In the genomic region with DNA sequence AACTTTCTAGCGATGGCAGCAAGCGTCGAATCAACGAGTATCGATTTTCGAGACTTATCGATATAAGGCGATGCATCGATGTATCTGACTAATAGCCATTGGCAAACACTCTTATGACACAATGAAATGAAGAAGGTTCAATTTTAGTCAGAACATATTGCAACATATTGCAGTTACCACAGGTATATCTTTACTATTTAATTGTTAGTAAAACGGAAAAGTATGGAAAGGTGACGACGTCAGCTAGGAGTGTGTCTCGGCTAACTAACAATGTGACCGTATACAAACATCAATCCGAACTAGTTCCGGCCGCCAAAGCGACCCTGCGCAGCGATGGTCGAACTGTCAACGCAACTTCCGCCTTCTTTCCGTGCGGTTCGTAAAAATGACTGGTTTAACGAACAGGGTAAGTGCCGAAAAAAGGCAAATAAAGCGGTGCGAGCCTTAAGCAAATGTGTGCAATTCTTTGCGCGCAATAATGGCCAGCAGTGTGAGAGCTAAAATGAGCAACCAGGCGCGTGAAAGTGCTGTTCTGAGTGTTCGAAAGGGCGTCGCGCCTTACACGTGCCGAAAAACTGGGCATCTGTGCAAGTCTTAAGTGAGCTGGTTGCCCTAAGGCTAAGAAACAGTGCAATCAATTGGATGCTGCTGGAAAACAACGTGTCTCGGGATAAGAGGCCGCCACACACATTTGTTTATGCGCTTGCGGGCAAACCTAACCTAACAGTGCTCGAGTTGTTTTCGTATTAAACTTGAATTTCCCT, we compare ENCODE assay signal across 1 fruit fly cellular context.
TF ChIP-seq lines count a peak whose summit lies in the region.

A gene (minus strand): TSS at position 11 of the 764 bp plus-strand sequence.
A gene (minus strand): TSS at position 11 of the 764 bp plus-strand sequence.
A gene (plus strand): TSS at position 360 of the 764 bp plus-strand sequence.

TF ChIP-seq in whole organism, embryonic, 481 proteins besides CTCF, POLR2A, EP300 and RAD21 (continued from another document and continues in another):
- TF ChIP-seq sr (GFP tag; IDR thresholded peaks at IDR 0.05; lab: Robert Waterston, UW) (no peak), Hr78 (GFP tag; optimal IDR thresholded peaks at IDR 0.05; lab: Kevin White, UChicago) (peak in 1 of 2 experiments; percentile 52), CG43689 (GFP tag; IDR thresholded peaks at IDR 0.05; lab: Robert Waterston, UW) (no peak), luna (GFP tag; optimal IDR thresholded peaks at IDR 0.05; lab: Kevin White, UChicago) (peak; percentile 93), Doc3 (GFP tag; IDR thresholded peaks at IDR 0.05; lab: Robert Waterston, UW; ENCODE audit: partially characterized antibody) (no peak), Mes4 (GFP tag; optimal IDR thresholded peaks at IDR 0.05; lab: Kevin White, UChicago) (peak; percentile 98), Dll (GFP tag; IDR thresholded peaks at IDR 0.05; lab: Robert Waterston, UW; ENCODE audit: partially characterized antibody) (no peak), CG11398 (GFP tag; optimal IDR thresholded peaks at IDR 0.05; lab: Kevin White, UChicago) (peak; percentile 92), CG14441 (GFP tag; IDR thresholded peaks at IDR 0.05; lab: Robert Waterston, UW) (no peak), zfh2 (GFP tag; optimal IDR thresholded peaks at IDR 0.05; lab: Kevin White, UChicago) (peak; percentile 77), grau (tag; optimal IDR thresholded peaks at IDR 0.05; lab: Kevin White, UChicago) (peak; percentile 85), sqz (GFP tag; optimal IDR thresholded peaks at IDR 0.05; lab: Kevin White, UChicago) (peak; percentile 82), CG7556 (GFP tag; optimal IDR thresholded peaks at IDR 0.05; lab: Kevin White, UChicago) (peak; percentile 84), gsb (GFP tag; IDR thresholded peaks at IDR 0.05; lab: Robert Waterston, UW) (no peak), Bdp1 (GFP tag; optimal IDR thresholded peaks at IDR 0.05; lab: Kevin White, UChicago) (peak; percentile 88), Ptx1 (GFP tag; IDR thresholded peaks at IDR 0.05; lab: Robert Waterston, UW) (no peak), CG4360 (GFP tag; IDR thresholded peaks at IDR 0.05; lab: Robert Waterston, UW) (no peak), fd102C (GFP tag; optimal IDR thresholded peaks at IDR 0.05; lab: Kevin White, UChicago) (peak; percentile 87), ci (GFP tag; IDR thresholded peaks at IDR 0.05; lab: Robert Waterston, UW) (no peak), CG14710 (tag; optimal IDR thresholded peaks at IDR 0.05; lab: Kevin White, UChicago) (peak; percentile 95), dati (GFP tag; IDR thresholded peaks at IDR 0.05; lab: Robert Waterston, UW) (no peak), CG16863 (GFP tag; optimal IDR thresholded peaks at IDR 0.05; lab: Kevin White, UChicago) (peak; percentile 86), Sox100B (GFP tag; optimal IDR thresholded peaks at IDR 0.05; lab: Kevin White, UChicago) (peak; percentile 90), CG8290 (GFP tag; optimal IDR thresholded peaks at IDR 0.05; lab: Kevin White, UChicago) (peak; percentile 95), CG8290 (tag; optimal IDR thresholded peaks at IDR 0.05; lab: Kevin White, UChicago) (peak; percentile 88 to 97), CG30020 (tag; optimal IDR thresholded peaks at IDR 0.05; lab: Kevin White, UChicago) (peak; percentile 78), CG11456 (GFP tag; IDR thresholded peaks at IDR 0.05; lab: Robert Waterston, UW) (no peak), CG4820 (GFP tag; optimal IDR thresholded peaks at IDR 0.05; lab: Kevin White, UChicago) (peak; percentile 75), Camta (GFP tag; optimal IDR thresholded peaks at IDR 0.05; lab: Kevin White, UChicago) (peak; percentile 94), dm (GFP tag; optimal IDR thresholded peaks at IDR 0.05; lab: Kevin White, UChicago) (peak; percentile 97), CG4707 (GFP tag; optimal IDR thresholded peaks at IDR 0.05; lab: Kevin White, UChicago) (peak; percentile 93), CG10431 (GFP tag; optimal IDR thresholded peaks at IDR 0.05; lab: Kevin White, UChicago) (peak; percentile 92), ham (GFP tag; IDR thresholded peaks at IDR 0.05; lab: Robert Waterston, UW) (no peak), CG31388 (GFP tag; optimal IDR thresholded peaks at IDR 0.05; lab: Kevin White, UChicago) (no peak), Taf1 (GFP tag; IDR thresholded peaks at IDR 0.05; lab: Robert Waterston, UW) (no peak), Doc2 (GFP tag; IDR thresholded peaks at IDR 0.05; lab: Robert Waterston, UW) (no peak), Max (GFP tag; optimal IDR thresholded peaks at IDR 0.05; lab: Kevin White, UChicago) (peak; percentile 92), Trl (optimal IDR thresholded peaks at IDR 0.05; lab: Kevin White, UChicago) (no peak), Trl (GFP tag; optimal IDR thresholded peaks at IDR 0.05; lab: Kevin White, UChicago) (peak; percentile 94), z (GFP tag; IDR thresholded peaks at IDR 0.05; lab: Robert Waterston, UW) (no peak), CG32772 (GFP tag; IDR thresholded peaks at IDR 0.05; lab: Robert Waterston, UW) (no peak), Lim3 (GFP tag; IDR thresholded peaks at IDR 0.05; lab: Robert Waterston, UW) (no peak), lilli (GFP tag; optimal IDR thresholded peaks at IDR 0.05; lab: Kevin White, UChicago) (peak; percentile 87), seq (GFP tag; IDR thresholded peaks at IDR 0.05; lab: Robert Waterston, UW) (no peak), corto (GFP tag; optimal IDR thresholded peaks at IDR 0.05; lab: Kevin White, UChicago) (no peak), Atf6 (GFP tag; IDR thresholded peaks at IDR 0.05; lab: Robert Waterston, UW) (no peak), CG11560 (tag; IDR thresholded peaks at IDR 0.05; lab: Robert Waterston, UW) (no peak), tgo (GFP tag; IDR thresholded peaks at IDR 0.05; lab: Robert Waterston, UW) (no peak), bab2 (GFP tag; optimal IDR thresholded peaks at IDR 0.05; lab: Kevin White, UChicago) (peak; percentile 77), CG15073 (GFP tag; optimal IDR thresholded peaks at IDR 0.05; lab: Kevin White, UChicago) (no peak), CG7271 (tag; optimal IDR thresholded peaks at IDR 0.05; lab: Kevin White, UChicago) (peak; percentile 97), fd64A (GFP tag; optimal IDR thresholded peaks at IDR 0.05; lab: Kevin White, UChicago) (peak; percentile 95), zen2 (GFP tag; IDR thresholded peaks at IDR 0.05; lab: Robert Waterston, UW; ENCODE audit: partially characterized antibody) (no peak), Dp (GFP tag; optimal IDR thresholded peaks at IDR 0.05; lab: Kevin White, UChicago) (peak; percentile 69), jigr1 (GFP tag; IDR thresholded peaks at IDR 0.05; lab: Robert Waterston, UW) (no peak), tup (GFP tag; optimal IDR thresholded peaks at IDR 0.05; lab: Kevin White, UChicago) (peak; percentile 74), H2.0 (GFP tag; IDR thresholded peaks at IDR 0.05; lab: Robert Waterston, UW) (no peak), peb (GFP tag; IDR thresholded peaks at IDR 0.05; lab: Robert Waterston, UW) (no peak), cg (GFP tag; optimal IDR thresholded peaks at IDR 0.05; lab: Kevin White, UChicago) (no peak), CG11504 (tag; optimal IDR thresholded peaks at IDR 0.05; lab: Kevin White, UChicago) (no peak), CG5180 (GFP tag; optimal IDR thresholded peaks at IDR 0.05; lab: Kevin White, UChicago) (peak; percentile 82), repo (GFP tag; optimal IDR thresholded peaks at IDR 0.05; lab: Kevin White, UChicago) (peak; percentile 81), Gug (GFP tag; IDR thresholded peaks at IDR 0.05; lab: Robert Waterston, UW) (no peak), cato (GFP tag; optimal IDR thresholded peaks at IDR 0.05; lab: Kevin White, UChicago; ENCODE audit: borderline replicate concordance) (peak; percentile 76), ase (GFP tag; IDR thresholded peaks at IDR 0.05; lab: Robert Waterston, UW) (no peak), tll (GFP tag; optimal IDR thresholded peaks at IDR 0.05; lab: Kevin White, UChicago) (peak; percentile 32 to 61), NC2α (GFP tag; optimal IDR thresholded peaks at IDR 0.05; lab: Kevin White, UChicago) (peak; percentile 78), kni (GFP tag; optimal IDR thresholded peaks at IDR 0.05; lab: Kevin White, UChicago) (peak; percentile 93), CG3847 (GFP tag; IDR thresholded peaks at IDR 0.05; lab: Robert Waterston, UW) (no peak), so (GFP tag; IDR thresholded peaks at IDR 0.05; lab: Robert Waterston, UW) (no peak), CG18619 (GFP tag; optimal IDR thresholded peaks at IDR 0.05; lab: Kevin White, UChicago) (peak; percentile 96), Kr (GFP tag; optimal IDR thresholded peaks at IDR 0.05; lab: Kevin White, UChicago) (peak; percentile 86), lab (GFP tag; optimal IDR thresholded peaks at IDR 0.05; lab: Kevin White, UChicago) (peak; percentile 98), CG11723 (GFP tag; optimal IDR thresholded peaks at IDR 0.05; lab: Kevin White, UChicago) (peak; percentile 93), ind (GFP tag; optimal IDR thresholded peaks at IDR 0.05; lab: Kevin White, UChicago) (peak; percentile 75), CG10321 (GFP tag; IDR thresholded peaks at IDR 0.05; lab: Robert Waterston, UW) (no peak), CG10959 (GFP tag; IDR thresholded peaks at IDR 0.05; lab: Robert Waterston, UW) (no peak), Hey (tag; optimal IDR thresholded peaks at IDR 0.05; lab: Kevin White, UChicago) (peak; percentile 93), Fer1 (GFP tag; optimal IDR thresholded peaks at IDR 0.05; lab: Kevin White, UChicago) (peak; percentile 96), CG9609 (GFP tag; optimal IDR thresholded peaks at IDR 0.05; lab: Kevin White, UChicago) (peak; percentile 95), CG10147 (GFP tag; optimal IDR thresholded peaks at IDR 0.05; lab: Kevin White, UChicago) (peak; percentile 87), az2 (GFP tag; optimal IDR thresholded peaks at IDR 0.05; lab: Kevin White, UChicago) (peak; percentile 74), CG1832 (GFP tag; optimal IDR thresholded peaks at IDR 0.05; lab: Kevin White, UChicago) (no peak), Mad (GFP tag; optimal IDR thresholded peaks at IDR 0.05; lab: Kevin White, UChicago) (peak; percentile 92), CG7786 (GFP tag; optimal IDR thresholded peaks at IDR 0.05; lab: Kevin White, UChicago) (peak; percentile 78), CG2129 (GFP tag; IDR thresholded peaks at IDR 0.05; lab: Robert Waterston, UW; ENCODE audit: partially characterized antibody) (no peak), Blimp-1 (GFP tag; optimal IDR thresholded peaks at IDR 0.05; lab: Kevin White, UChicago) (peak; percentile 65), GATAe (GFP tag; conservative IDR thresholded peaks at IDR 0.05; lab: Robert Waterston, UW) (no peak), CG14860 (GFP tag; IDR thresholded peaks at IDR 0.05; lab: Robert Waterston, UW; ENCODE audit: partially characterized antibody) (no peak), MBD-R2 (GFP tag; IDR thresholded peaks at IDR 0.05; lab: Robert Waterston, UW) (no peak), CG6254 (GFP tag; optimal IDR thresholded peaks at IDR 0.05; lab: Kevin White, UChicago) (peak; percentile 77), sima (GFP tag; optimal IDR thresholded peaks at IDR 0.05; lab: Kevin White, UChicago) (peak; percentile 82), sug (tag; optimal IDR thresholded peaks at IDR 0.05; lab: Kevin White, UChicago) (peak; percentile 91), slp2 (GFP tag; optimal IDR thresholded peaks at IDR 0.05; lab: Kevin White, UChicago) (peak; percentile 88), CG9437 (GFP tag; optimal IDR thresholded peaks at IDR 0.05; lab: Kevin White, UChicago) (peak; percentile 82), pzg (GFP tag; optimal IDR thresholded peaks at IDR 0.05; lab: Kevin White, UChicago) (peak; percentile 98), CG5245 (GFP tag; optimal IDR thresholded peaks at IDR 0.05; lab: Kevin White, UChicago) (peak; percentile 86), hkb (optimal IDR thresholded peaks at IDR 0.05; lab: Kevin White, UChicago) (peak; percentile 87), hkb (GFP tag; IDR thresholded peaks at IDR 0.05; lab: Robert Waterston, UW) (no peak), org-1 (GFP tag; optimal IDR thresholded peaks at IDR 0.05; lab: Kevin White, UChicago) (peak; percentile 92), pfk (GFP tag; optimal IDR thresholded peaks at IDR 0.05; lab: Kevin White, UChicago) (peak; percentile 84), Dbx (GFP tag; IDR thresholded peaks at IDR 0.05; lab: Robert Waterston, UW) (no peak), Sox102F (GFP tag; optimal IDR thresholded peaks at IDR 0.05; lab: Kevin White, UChicago) (no peak), CG12071 (GFP tag; optimal IDR thresholded peaks at IDR 0.05; lab: Kevin White, UChicago) (peak; percentile 95), Six4 (GFP tag; optimal IDR thresholded peaks at IDR 0.05; lab: Kevin White, UChicago) (peak; percentile 86), CG16779 (GFP tag; IDR thresholded peaks at IDR 0.05; lab: Robert Waterston, UW) (no peak), CG4424 (GFP tag; optimal IDR thresholded peaks at IDR 0.05; lab: Kevin White, UChicago) (peak; percentile 90), Rfx (GFP tag; IDR thresholded peaks at IDR 0.05; lab: Robert Waterston, UW) (no peak), CG3281 (GFP tag; optimal IDR thresholded peaks at IDR 0.05; lab: Kevin White, UChicago) (peak; percentile 96), CG17568 (GFP tag; optimal IDR thresholded peaks at IDR 0.05; lab: Kevin White, UChicago) (peak; percentile 88), CG13296 (GFP tag; optimal IDR thresholded peaks at IDR 0.05; lab: Kevin White, UChicago) (peak; percentile 95), NC2β (GFP tag; optimal IDR thresholded peaks at IDR 0.05; lab: Kevin White, UChicago) (peak; percentile 99), h (optimal IDR thresholded peaks at IDR 0.05; lab: Kevin White, UChicago) (no peak), CG15696 (tag; optimal IDR thresholded peaks at IDR 0.05; lab: Kevin White, UChicago) (peak; percentile 50), CG6654 (GFP tag; optimal IDR thresholded peaks at IDR 0.05; lab: Kevin White, UChicago) (peak; percentile 74), Scr (GFP tag; IDR thresholded peaks at IDR 0.05; lab: Robert Waterston, UW; ENCODE audit: partially characterized antibody) (no peak), Jarid2 (GFP tag; optimal IDR thresholded peaks at IDR 0.05; lab: Kevin White, UChicago) (peak; percentile 80), YL-1 (GFP tag; optimal IDR thresholded peaks at IDR 0.05; lab: Kevin White, UChicago) (peak; percentile 99), dmrt11E (tag; optimal IDR thresholded peaks at IDR 0.05; lab: Kevin White, UChicago) (peak; percentile 84), trh (GFP tag; optimal IDR thresholded peaks at IDR 0.05; lab: Kevin White, UChicago) (peak; percentile 69), HLH3B (GFP tag; IDR thresholded peaks at IDR 0.05; lab: Robert Waterston, UW) (no peak), nmo (GFP tag; optimal IDR thresholded peaks at IDR 0.05; lab: Kevin White, UChicago) (peak; percentile 86), CG10462 (GFP tag; optimal IDR thresholded peaks at IDR 0.05; lab: Kevin White, UChicago) (peak; percentile 76), CG15011 (GFP tag; optimal IDR thresholded peaks at IDR 0.05; lab: Kevin White, UChicago) (peak; percentile 91)
